Worm (Caenorhabditis elegans) whole organism, L2 larva: ENCODE data around the gene Y38E10A.28.
"Not testable (repeated sequence)": the region's sequence is repeated elsewhere in the genome, so short reads cannot be mapped to it uniquely, and the experiment has no call there.

ENCODE experiments used
- C34F6.9 ChIP-seq: fragments of 150-350 bp; optimal IDR thresholded peaks from 2 replicates; lab custom pipeline; 2014; ENCODE audit warnings: missing biosample characterization, missing genetic modification characterization
- F13H6.1 ChIP-seq: sonication (generic microtip); optimal IDR thresholded peaks from 2 replicates; lab custom pipeline; 2016; ENCODE audit warnings: missing genetic modification characterization, missing compliant biosample characterization
- Y55F3AM.14 ChIP-seq: fragments of 200-800 bp; sonication (Bioruptor generic); optimal IDR thresholded peaks from 2 replicates; lab custom pipeline; 2018; ENCODE audit warnings: mild to moderate bottlenecking, missing genetic modification characterization, missing compliant biosample characterization
- ZK546.5 ChIP-seq: sonication (generic microtip); optimal IDR thresholded peaks from 2 replicates; lab custom pipeline; 2017; ENCODE audit warnings: missing biosample characterization, missing genetic modification characterization
- alr-1 ChIP-seq: fragments of 150-350 bp; optimal IDR thresholded peaks from 2 replicates; lab custom pipeline; 2014; ENCODE audit warnings: missing biosample characterization, missing genetic modification characterization
- aly-2 ChIP-seq: fragments of 150-350 bp; optimal IDR thresholded peaks from 2 replicates; lab custom pipeline; 2014; ENCODE audit warnings: missing biosample characterization, missing genetic modification characterization
- ama-1 ChIP-seq: fragments of 150-350 bp; optimal IDR thresholded peaks from 2 replicates; lab custom pipeline; 2018; ENCODE audit warnings: inconsistent platforms
- blmp-1 ChIP-seq: sonication (generic microtip); optimal IDR thresholded peaks from 2 replicates; lab custom pipeline; 2017; ENCODE audit warnings: missing genetic modification characterization, mild to moderate bottlenecking, missing compliant biosample characterization, antibody characterized with exemption, moderate library complexity; ENCODE audit not compliant: insufficient read depth
- ceh-82 ChIP-seq: fragments of 150-350 bp; optimal IDR thresholded peaks from 2 replicates; lab custom pipeline; 2014; ENCODE audit warnings: missing biosample characterization, missing genetic modification characterization
- crh-2 ChIP-seq: sonication (generic microtip); optimal IDR thresholded peaks from 2 replicates; lab custom pipeline; 2017; ENCODE audit warnings: missing biosample characterization, missing genetic modification characterization
- egl-27 ChIP-seq: sonication (generic microtip); optimal IDR thresholded peaks from 3 replicates; lab custom pipeline; 2017; ENCODE audit warnings: missing biosample characterization, missing genetic modification reagents, missing genetic modification characterization
- elt-1 ChIP-seq: fragments of 150-350 bp; optimal IDR thresholded peaks from 2 replicates; lab custom pipeline; 2014; ENCODE audit warnings: missing biosample characterization, missing genetic modification characterization
- elt-3 ChIP-seq: sonication (generic microtip); optimal IDR thresholded peaks from 2 replicates; lab custom pipeline; 2017; ENCODE audit warnings: missing biosample characterization, missing genetic modification characterization
- fos-1 ChIP-seq: fragments of 150-350 bp; optimal IDR thresholded peaks from 2 replicates; lab custom pipeline; 2014; ENCODE audit warnings: missing biosample characterization, missing genetic modification characterization
- gmeb-1 ChIP-seq: fragments of 150-350 bp; optimal IDR thresholded peaks from 2 replicates; lab custom pipeline; 2014; ENCODE audit warnings: missing biosample characterization, missing genetic modification characterization
- lin-11 ChIP-seq: fragments of 150-350 bp; sonication (generic microtip); optimal IDR thresholded peaks from 2 replicates; lab custom pipeline; 2014; ENCODE audit warnings: missing biosample characterization, missing genetic modification characterization, inconsistent platforms, mixed read lengths
- lin-13 ChIP-seq: fragments of 150-350 bp; optimal IDR thresholded peaks from 2 replicates; lab custom pipeline; 2014; ENCODE audit warnings: missing biosample characterization, missing genetic modification reagents, missing genetic modification characterization
- lin-39 ChIP-seq: fragments of 150-350 bp; optimal IDR thresholded peaks from 2 replicates; lab custom pipeline; 2014; ENCODE audit warnings: missing biosample characterization, missing genetic modification reagents, missing genetic modification characterization
- lsy-2 ChIP-seq, 2 experiments: fragments of 150-350 bp in 1 of 2; sonication (generic microtip) in 1 of 2; optimal IDR thresholded peaks; 2 replicates each; lab custom pipeline; 2014 to 2017; ENCODE audit warnings: missing biosample characterization in 2 of 2, missing genetic modification characterization in 2 of 2
- mab-5 ChIP-seq: fragments of 150-350 bp; optimal IDR thresholded peaks from 2 replicates; lab custom pipeline; 2014; ENCODE audit warnings: missing biosample characterization, missing genetic modification characterization
- mbf-1 ChIP-seq: sonication (generic microtip); optimal IDR thresholded peaks from 2 replicates; lab custom pipeline; 2017; ENCODE audit warnings: missing biosample characterization, missing genetic modification characterization
- mdl-1 ChIP-seq, 2 experiments: fragments of 150-350 bp in 1 of 2; sonication (generic microtip) in 1 of 2; optimal IDR thresholded peaks; 2 replicates each; lab custom pipeline; 2017; ENCODE audit warnings: missing biosample characterization in 2 of 2, missing genetic modification characterization in 2 of 2
- nhr-10 ChIP-seq: sonication (generic microtip); optimal IDR thresholded peaks from 2 replicates; lab custom pipeline; 2017; ENCODE audit warnings: missing biosample characterization, missing genetic modification characterization
- nhr-11 ChIP-seq: fragments of 150-350 bp; optimal IDR thresholded peaks from 2 replicates; lab custom pipeline; 2014; ENCODE audit warnings: missing biosample characterization, missing genetic modification characterization
- nhr-12 ChIP-seq: fragments of 150-350 bp; optimal IDR thresholded peaks from 2 replicates; lab custom pipeline; 2014; ENCODE audit warnings: missing biosample characterization, missing genetic modification characterization
- nhr-129 ChIP-seq: fragments of 150-350 bp; optimal IDR thresholded peaks from 2 replicates; lab custom pipeline; 2014; ENCODE audit warnings: missing biosample characterization, missing genetic modification characterization
- nhr-21 ChIP-seq: fragments of 150-350 bp; optimal IDR thresholded peaks from 2 replicates; lab custom pipeline; 2014; ENCODE audit warnings: missing biosample characterization, missing genetic modification characterization
- nhr-23 ChIP-seq: fragments of 150-350 bp; optimal IDR thresholded peaks from 2 replicates; lab custom pipeline; 2014; ENCODE audit warnings: missing biosample characterization, missing genetic modification reagents, missing genetic modification characterization
- nhr-237 ChIP-seq: fragments of 150-350 bp; optimal IDR thresholded peaks from 2 replicates; lab custom pipeline; 2014; ENCODE audit warnings: missing biosample characterization, missing genetic modification characterization
- nhr-25 ChIP-seq: fragments of 150-350 bp; sonication (generic microtip); optimal IDR thresholded peaks from 3 replicates; lab custom pipeline; 2014; ENCODE audit warnings: missing biosample characterization, missing genetic modification characterization
- nhr-6 ChIP-seq: fragments of 150-350 bp; optimal IDR thresholded peaks from 2 replicates; lab custom pipeline; 2014; ENCODE audit warnings: missing biosample characterization, missing genetic modification characterization
- nhr-77 ChIP-seq: fragments of 150-350 bp; optimal IDR thresholded peaks from 2 replicates; lab custom pipeline; 2014; ENCODE audit warnings: missing biosample characterization, missing genetic modification characterization
- peb-1 ChIP-seq: fragments of 150-350 bp; optimal IDR thresholded peaks from 2 replicates; lab custom pipeline; 2014; ENCODE audit warnings: missing biosample characterization, missing genetic modification characterization
- sem-4 ChIP-seq: fragments of 150-350 bp; optimal IDR thresholded peaks from 2 replicates; lab custom pipeline; 2014; ENCODE audit warnings: missing biosample characterization, missing genetic modification reagents, missing genetic modification characterization
- sma-3 ChIP-seq: sonication (generic microtip); optimal IDR thresholded peaks from 2 replicates; lab custom pipeline; 2016; ENCODE audit warnings: missing genetic modification reagents, missing genetic modification characterization, missing compliant biosample characterization
- sma-9 ChIP-seq, 2 experiments: fragments of 150-350 bp in 1 of 2; sonication (generic microtip) in 1 of 2; optimal IDR thresholded peaks; 2 replicates each; lab custom pipeline; 2014 to 2016; ENCODE audit warnings: missing genetic modification characterization in 2 of 2, mild to moderate bottlenecking in 1 of 2, missing biosample characterization in 1 of 2, missing compliant biosample characterization in 1 of 2, missing genetic modification reagents in 1 of 2, moderate library complexity in 1 of 2
- snpc-4 ChIP-seq: fragments of 150-350 bp; optimal IDR thresholded peaks from 2 replicates; lab custom pipeline; 2014; ENCODE audit warnings: missing biosample characterization, missing genetic modification characterization
- unc-39 ChIP-seq: fragments of 150-350 bp; optimal IDR thresholded peaks from 2 replicates; lab custom pipeline; 2014; ENCODE audit warnings: missing biosample characterization, missing genetic modification characterization
- unc-55 ChIP-seq: fragments of 150-350 bp; sonication (generic microtip); optimal IDR thresholded peaks from 3 replicates; lab custom pipeline; 2014; ENCODE audit warnings: missing biosample characterization, missing genetic modification reagents, missing genetic modification characterization
- unc-62 ChIP-seq: fragments of 150-350 bp; optimal IDR thresholded peaks from 2 replicates; lab custom pipeline; 2014; ENCODE audit warnings: missing biosample characterization, missing genetic modification reagents, missing genetic modification characterization
- zag-1 ChIP-seq: fragments of 150-350 bp; optimal IDR thresholded peaks from 2 replicates; lab custom pipeline; 2014; ENCODE audit warnings: missing biosample characterization, missing genetic modification characterization
- ztf-1 ChIP-seq: fragments of 200-800 bp; sonication (Bioruptor generic); conservative IDR thresholded peaks from 2 replicates; pipeline ENCODE4 v1.3.6; 2022; ENCODE audit warnings: missing genetic modification characterization, missing compliant biosample characterization
- ztf-11 ChIP-seq: sonication (generic microtip); optimal IDR thresholded peaks from 2 replicates; lab custom pipeline; 2017; ENCODE audit warnings: missing biosample characterization, missing genetic modification characterization
- ztf-4 ChIP-seq: fragments of 150-350 bp; optimal IDR thresholded peaks from 2 replicates; lab custom pipeline; 2014; ENCODE audit warnings: missing biosample characterization, missing genetic modification characterization

The Y38E10A.28 gene

ce11 chrII:12621908-12622566, 7.5 kb upstream of the Y38E10A.28 start, which contains the start of gene nspe-8 (continued):
- no peak for TF ChIP-seq ztf-1 (GFP tag; lab: Robert Waterston, UW)
- TF ChIP-seq mdl-1 (tag; optimal IDR thresholded peaks at IDR 0.05; lab: Kevin White, UChicago), result peak; percentile 30 to 41
- peak; percentile 68 for TF ChIP-seq nhr-25
- peak; percentile 10 for TF ChIP-seq fos-1 (tag; lab: Kevin White, UChicago)
- TF ChIP-seq nhr-21, result peak; percentile 86
- TF ChIP-seq lsy-2 (tag; optimal IDR thresholded peaks at IDR 0.05; lab: Kevin White, UChicago), result no peak
- no peak for TF ChIP-seq unc-39 (tag; lab: Kevin White, UChicago)
- TF ChIP-seq nhr-12 (tag; lab: Kevin White, UChicago), result no peak
- no peak for TF ChIP-seq nhr-237 (tag; lab: Kevin White, UChicago)
- TF ChIP-seq nhr-6, result no peak
- no peak for TF ChIP-seq ztf-4 (tag; lab: Kevin White, UChicago)
- peak; percentile 46 for TF ChIP-seq nhr-129

- TF ChIP-seq ama-1 (lab: Kevin White, UChicago), result no peak
- peak; percentile 56 for TF ChIP-seq sma-9 (GFP tag; optimal IDR thresholded peaks at IDR 0.05; lab: Kevin White, UChicago)
- TF ChIP-seq sma-9 (tag; optimal IDR thresholded peaks at IDR 0.05; lab: Kevin White, UChicago), result no peak
- TF ChIP-seq nhr-21, result peak; percentile 2
- peak; percentile 19 for TF ChIP-seq sma-3 (GFP tag; lab: Kevin White, UChicago)
- TF ChIP-seq, all 48 proteins: peak for 3
Measured at ce11 chrII:12622843-12623242, 6.6 kb upstream of the Y38E10A.28 start.

ce11 chrII:12624433-12624832, 5.1 kb upstream of the Y38E10A.28 start, which contains the start of gene Y38E10A.14:
Y38E10A.14 (minus strand) TSS chrII:12624533.
- not testable (repeated sequence) for TF ChIP-seq unc-55 (GFP tag; lab: Kevin White, UChicago); zag-1 (tag; lab: Kevin White, UChicago); ZK546.5

- TF ChIP-seq lin-11 (tag; lab: Kevin White, UChicago), result no peak
- no peak for TF ChIP-seq elt-3 (tag; lab: Kevin White, UChicago)
- no peak for TF ChIP-seq nhr-77
- TF ChIP-seq egl-27, result peak; percentile 68
- TF ChIP-seq mbf-1 (tag; lab: Kevin White, UChicago), result no peak
- no peak for TF ChIP-seq mab-5
- no peak for TF ChIP-seq nhr-237 (tag; lab: Kevin White, UChicago)
- TF ChIP-seq nhr-10 (tag; lab: Kevin White, UChicago), result no peak
- no peak for TF ChIP-seq alr-1 (tag; lab: Kevin White, UChicago)
- TF ChIP-seq snpc-4 (tag; lab: Kevin White, UChicago), result no peak
- TF ChIP-seq ztf-4 (tag; lab: Kevin White, UChicago), result no peak
- peak; percentile 95 for TF ChIP-seq nhr-21
- TF ChIP-seq nhr-23 (tag; lab: Kevin White, UChicago), result no peak
- peak; percentile 64 for TF ChIP-seq nhr-129
- TF ChIP-seq sem-4 (tag; lab: Kevin White, UChicago), result no peak
- TF ChIP-seq peb-1 (tag; lab: Kevin White, UChicago), result no peak
- TF ChIP-seq unc-39 (tag; lab: Kevin White, UChicago), result no peak
- no peak for TF ChIP-seq unc-62 (GFP tag; lab: Kevin White, UChicago)
- peak; percentile 57 for TF ChIP-seq blmp-1 (tag; lab: Kevin White, UChicago)
- TF ChIP-seq aly-2 (tag; lab: Kevin White, UChicago), result no peak
- peak; percentile 51 for TF ChIP-seq gmeb-1 (tag; lab: Kevin White, UChicago)
- TF ChIP-seq mdl-1 (tag; optimal IDR thresholded peaks at IDR 0.05; lab: Kevin White, UChicago), result peak; percentile 52 to 79
- no peak for TF ChIP-seq C34F6.9 (tag; lab: Kevin White, UChicago)
- TF ChIP-seq ztf-1 (GFP tag; lab: Robert Waterston, UW), result no peak
- no peak for TF ChIP-seq elt-1
- TF ChIP-seq ceh-82 (tag; lab: Kevin White, UChicago), result no peak
- TF ChIP-seq nhr-11 (tag; lab: Kevin White, UChicago), result no peak
- TF ChIP-seq F13H6.1 (tag; lab: Kevin White, UChicago), result no peak
- TF ChIP-seq lin-39 (tag; lab: Kevin White, UChicago), result no peak
- no peak for TF ChIP-seq zag-1 (tag; lab: Kevin White, UChicago)
- TF ChIP-seq fos-1 (tag; lab: Kevin White, UChicago), result peak; percentile 31
- TF ChIP-seq sma-3 (GFP tag; lab: Kevin White, UChicago), result peak; percentile 93
- no peak for TF ChIP-seq nhr-12 (tag; lab: Kevin White, UChicago)
- TF ChIP-seq nhr-25, result peak; percentile 91
- peak; percentile 98 for TF ChIP-seq sma-9 (GFP tag; optimal IDR thresholded peaks at IDR 0.05; lab: Kevin White, UChicago)
- no peak for TF ChIP-seq sma-9 (tag; optimal IDR thresholded peaks at IDR 0.05; lab: Kevin White, UChicago)
- no peak for TF ChIP-seq ztf-11
- no peak for TF ChIP-seq ZK546.5
- peak; percentile 27 for TF ChIP-seq crh-2 (tag; lab: Kevin White, UChicago)
- no peak for TF ChIP-seq ama-1 (lab: Kevin White, UChicago)
- TF ChIP-seq lsy-2 (tag; optimal IDR thresholded peaks at IDR 0.05; lab: Kevin White, UChicago), result no peak
- TF ChIP-seq lin-13 (GFP tag; lab: Kevin White, UChicago), result no peak
- TF ChIP-seq Y55F3AM.14 (GFP tag; lab: Kevin White, UChicago), result no peak
Measured at ce11 chrII:12625673-12626072, 3.8 kb upstream of the Y38E10A.28 start.
